Worm (Caenorhabditis elegans) whole organism, midembryonic: ENCODE results near the gene C25D7.16.

Experiments
- T22C8.4 ChIP-seq: fragments of 200-800 bp; sonication (Bioruptor generic); IDR thresholded peaks from 2 replicates; pipeline ENCODE4 v1.3.6; 2022; ENCODE audit warnings: missing genetic modification characterization, missing compliant biosample characterization
- cog-1 ChIP-seq: sonication (generic microtip); optimal IDR thresholded peaks from 2 replicates; lab custom pipeline; 2016; ENCODE audit warnings: missing genetic modification characterization, missing compliant biosample characterization
- flt-1 ChIP-seq: fragments of 200-800 bp; sonication (Bioruptor generic); IDR thresholded peaks from 2 replicates; pipeline ENCODE4 v1.3.6; 2022; ENCODE audit warnings: missing genetic modification characterization, missing compliant biosample characterization
- klf-2 ChIP-seq: fragments of 200-800 bp; sonication (Bioruptor generic); conservative IDR thresholded peaks from 2 replicates; pipeline ENCODE4 v1.3.6; 2022; ENCODE audit warnings: missing genetic modification reagents, missing genetic modification characterization, missing compliant biosample characterization
- med-1 ChIP-seq: sonication (generic microtip); optimal IDR thresholded peaks from 2 replicates; lab custom pipeline; 2017; ENCODE audit warnings: missing genetic modification characterization, mild to moderate bottlenecking, missing compliant biosample characterization, antibody characterized with exemption, missing genetic modification reagents; ENCODE audit not compliant: insufficient read depth
- ref-1 ChIP-seq: fragments of 200-800 bp; sonication (Bioruptor generic); conservative IDR thresholded peaks from 2 replicates; pipeline ENCODE4 v1.3.6; 2022; ENCODE audit warnings: missing genetic modification reagents, missing genetic modification characterization, missing compliant biosample characterization
- tab-1 ChIP-seq: fragments of 200-800 bp; sonication (Bioruptor generic); IDR thresholded peaks from 2 replicates; pipeline ENCODE4 v1.3.6; 2022; ENCODE audit warnings: missing genetic modification characterization, missing compliant biosample characterization
- ztf-23 ChIP-seq: fragments of 200-800 bp; sonication (Bioruptor generic); IDR thresholded peaks from 2 replicates; pipeline ENCODE4 v1.3.6; 2022; ENCODE audit warnings: missing genetic modification reagents, missing genetic modification characterization, missing compliant biosample characterization
- ztf-29 ChIP-seq: fragments of 200-800 bp; sonication (Bioruptor generic); IDR thresholded peaks from 2 replicates; pipeline ENCODE4 v1.3.6; 2022; ENCODE audit warnings: missing genetic modification reagents, missing genetic modification characterization, missing compliant biosample characterization

The C25D7.16 gene

ce11 chrV:15057724-15058123 is 1.8 kb downstream of the C25D7.16 start:
- TF ChIP-seq ref-1 (GFP tag; lab: Robert Waterston, UW), result no peak
- no peak for TF ChIP-seq ztf-29 (GFP tag; lab: Robert Waterston, UW)
- TF ChIP-seq cog-1 (tag; lab: Kevin White, UChicago), result no peak
- no peak for TF ChIP-seq med-1 (GFP tag; lab: Kevin White, UChicago)
- no peak for TF ChIP-seq ztf-23
- TF ChIP-seq tab-1 (GFP tag; lab: Robert Waterston, UW), result no peak
- TF ChIP-seq klf-2 (GFP tag; lab: Robert Waterston, UW), result no peak
- no peak for TF ChIP-seq T22C8.4 (GFP tag; lab: Robert Waterston, UW)
- no peak for TF ChIP-seq flt-1 (GFP tag; lab: Robert Waterston, UW)

- TF ChIP-seq med-1 (GFP tag; lab: Kevin White, UChicago) (no peak), T22C8.4 (GFP tag; lab: Robert Waterston, UW) (no peak), ztf-29 (GFP tag; lab: Robert Waterston, UW) (no peak), klf-2 (GFP tag; lab: Robert Waterston, UW) (no peak)
Measured at ce11 chrV:15058423-15058822, 2.5 kb downstream of the C25D7.16 start.

ce11 chrV:15058965-15059364 is 3.0 kb downstream of the C25D7.16 start:
- TF ChIP-seq ztf-29 (GFP tag; lab: Robert Waterston, UW) (no peak), klf-2 (GFP tag; lab: Robert Waterston, UW) (no peak), med-1 (GFP tag; lab: Kevin White, UChicago) (no peak), flt-1 (GFP tag; lab: Robert Waterston, UW) (no peak), ztf-23 (no peak), ref-1 (GFP tag; lab: Robert Waterston, UW) (no peak), cog-1 (tag; lab: Kevin White, UChicago) (no peak), T22C8.4 (GFP tag; lab: Robert Waterston, UW) (no peak)

- TF ChIP-seq T22C8.4 (GFP tag; lab: Robert Waterston, UW) (no peak), cog-1 (tag; lab: Kevin White, UChicago) (no peak)
Measured at ce11 chrV:15059534-15059933, 3.6 kb downstream of the C25D7.16 start, which contains the start of the genes mcm-3 and C25D7.15. TSS of gene mcm-3 (minus strand) at chrV:15059599. TSS of gene C25D7.15 (plus strand) at chrV:15059808.

- TF ChIP-seq T22C8.4 (GFP tag; lab: Robert Waterston, UW) (no peak), klf-2 (GFP tag; lab: Robert Waterston, UW) (no peak), med-1 (GFP tag; lab: Kevin White, UChicago) (no peak), ztf-23 (no peak), ztf-29 (GFP tag; lab: Robert Waterston, UW) (no peak), flt-1 (GFP tag; lab: Robert Waterston, UW) (no peak), ref-1 (GFP tag; lab: Robert Waterston, UW) (no peak), tab-1 (GFP tag; lab: Robert Waterston, UW) (no peak), cog-1 (tag; lab: Kevin White, UChicago) (no peak)
Measured at ce11 chrV:15060595-15060994, 4.6 kb downstream of the C25D7.16 start.

- TF ChIP-seq med-1 (GFP tag; lab: Kevin White, UChicago) (no peak), ztf-29 (GFP tag; lab: Robert Waterston, UW) (no peak), T22C8.4 (GFP tag; lab: Robert Waterston, UW) (no peak), flt-1 (GFP tag; lab: Robert Waterston, UW) (no peak), klf-2 (GFP tag; lab: Robert Waterston, UW) (no peak), tab-1 (GFP tag; lab: Robert Waterston, UW) (no peak), cog-1 (tag; lab: Kevin White, UChicago) (no peak), ref-1 (GFP tag; lab: Robert Waterston, UW) (no peak), ztf-23 (no peak)
Measured at ce11 chrV:15063987-15064386, 8.0 kb downstream of the C25D7.16 start, which contains the start of gene rap-2. TSS of gene rap-2 (minus strand) at chrV:15064087.

- no peak for TF ChIP-seq flt-1 (GFP tag; lab: Robert Waterston, UW)
- TF ChIP-seq T22C8.4 (GFP tag; lab: Robert Waterston, UW), result peak; percentile 82
Measured at ce11 chrV:15065068-15065744, 9.2 kb downstream of the C25D7.16 start, which contains the start of gene C25D7.9. TSS of gene C25D7.9 (plus strand) at chrV:15065135.

ce11 chrV:15065837-15066348 is 9.9 kb downstream of the C25D7.16 start, which contains the start of gene otub-1:
TSS of gene otub-1 (plus strand) at chrV:15066298.
- no peak for TF ChIP-seq ztf-23
- TF ChIP-seq cog-1 (tag; lab: Kevin White, UChicago), result no peak

- TF ChIP-seq cog-1 (tag; lab: Kevin White, UChicago), result no peak
- no peak for TF ChIP-seq ref-1 (GFP tag; lab: Robert Waterston, UW)
- TF ChIP-seq tab-1 (GFP tag; lab: Robert Waterston, UW), result no peak
- TF ChIP-seq ztf-23, result no peak
- TF ChIP-seq flt-1 (GFP tag; lab: Robert Waterston, UW), result no peak
- TF ChIP-seq med-1 (GFP tag; lab: Kevin White, UChicago), result no peak
- no peak for TF ChIP-seq klf-2 (GFP tag; lab: Robert Waterston, UW)
- TF ChIP-seq T22C8.4 (GFP tag; lab: Robert Waterston, UW), result no peak
- TF ChIP-seq ztf-29 (GFP tag; lab: Robert Waterston, UW), result no peak
Measured at ce11 chrV:15067165-15067564, 11.2 kb downstream of the C25D7.16 start, which contains the start of gene C25D7.10. TSS of gene C25D7.10 (plus strand) at chrV:15067465.
